Worm (Caenorhabditis elegans) whole organism, L2 larva: ENCODE results near the gene C15B12.4.

Source experiments
- ceh-82 ChIP-seq: fragments of 150-350 bp; optimal IDR thresholded peaks from 2 replicates; lab custom pipeline; 2014; ENCODE audit warnings: missing biosample characterization, missing genetic modification characterization
- nhr-12 ChIP-seq: fragments of 150-350 bp; optimal IDR thresholded peaks from 2 replicates; lab custom pipeline; 2014; ENCODE audit warnings: missing biosample characterization, missing genetic modification characterization
- skn-1 ChIP-seq: sonication (generic microtip); optimal IDR thresholded peaks from 2 replicates; lab custom pipeline; 2017; ENCODE audit warnings: missing biosample characterization, missing genetic modification characterization

ce11 chrX:6433688-6434087 is 39.9 kb downstream of the C15B12.4 start, which contains the start of gene K10C2.2:
- TF ChIP-seq nhr-12 (tag; lab: Kevin White, UChicago) (no peak), skn-1 (tag; lab: Kevin White, UChicago) (no peak), ceh-82 (tag; lab: Kevin White, UChicago) (no peak)
